Worm (Caenorhabditis elegans) whole organism, dauer: ENCODE measurements around the gene dos-3.

Experiments used
- unc-62 ChIP-seq: sonication (generic microtip); optimal IDR thresholded peaks from 2 replicates; lab custom pipeline; 2017; ENCODE audit warnings: missing biosample characterization, missing genetic modification reagents, missing genetic modification characterization

Gene dos-3

DNA sequence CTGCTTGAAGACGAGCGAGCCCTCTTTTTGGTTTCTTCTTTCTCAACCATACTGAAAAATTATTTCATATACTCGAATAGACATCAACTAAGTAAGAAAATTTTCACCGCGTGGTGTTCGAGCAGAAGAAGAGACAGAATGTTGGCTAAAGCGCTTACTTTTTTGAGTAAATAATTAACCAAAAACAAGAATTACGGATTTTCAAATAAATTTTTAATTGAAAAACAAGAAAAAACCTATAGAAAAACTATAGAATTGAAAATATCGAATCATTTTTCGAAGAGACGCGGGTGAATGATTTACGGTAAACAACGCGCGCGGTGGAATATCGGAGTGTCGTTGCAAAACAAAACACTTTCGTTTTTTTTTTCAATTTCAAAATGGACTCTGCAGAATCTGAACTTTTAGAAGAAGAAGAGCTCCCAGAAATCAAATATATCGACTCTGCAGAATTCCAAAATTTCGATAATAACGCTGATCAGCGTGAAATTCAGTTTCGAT is 14.5 kb upstream of the dos-3 start, which contains the start of the genes rnp-5 and tag-51:
rnp-5 (minus strand) TSS at position 51 of the 501 bp plus-strand sequence.
tag-51 (plus strand) TSS at position 363 of the 501 bp plus-strand sequence.
- TF ChIP-seq unc-62 (GFP tag; lab: Kevin White, UChicago): no peak

ce11 chrIII:853414-853813 is 14.0 kb upstream of the dos-3 start:
- TF ChIP-seq unc-62 (GFP tag; lab: Kevin White, UChicago): no peak

- no peak for TF ChIP-seq unc-62 (GFP tag; lab: Kevin White, UChicago)
These were observed 12.9 kb upstream of the dos-3 start, which contains the start of gene moma-1 for ce11 chrIII:852296-852695. TSS of gene moma-1 (minus strand) at chrIII:852396.

ce11 chrIII:845485-845884 is 6.1 kb upstream of the dos-3 start, which contains the start of gene K02F3.2:
TSS of gene K02F3.2 (plus strand) at chrIII:845841.
- no peak for TF ChIP-seq unc-62 (GFP tag; lab: Kevin White, UChicago)

DNA sequence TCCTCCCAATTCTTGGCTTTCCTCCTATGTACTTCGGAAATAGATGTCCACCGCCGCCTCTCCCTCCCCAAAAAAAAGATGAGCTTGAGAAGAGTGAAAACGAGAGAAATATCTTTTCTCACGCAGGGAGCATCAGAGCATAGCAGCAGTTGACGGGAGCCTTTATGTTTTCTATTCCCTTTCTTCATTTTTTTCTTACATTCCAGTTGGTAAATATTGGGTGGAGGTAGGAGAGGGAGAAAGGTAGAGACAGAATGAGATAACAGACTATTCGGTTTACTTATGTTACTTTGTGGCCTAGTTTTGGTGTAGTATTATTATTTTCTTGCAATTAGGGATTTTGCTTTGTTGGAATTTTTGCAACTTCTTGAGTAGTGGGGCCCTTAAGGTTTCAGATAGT is 5.2 kb upstream of the dos-3 start:
- no peak for TF ChIP-seq unc-62 (GFP tag; lab: Kevin White, UChicago)

DNA sequence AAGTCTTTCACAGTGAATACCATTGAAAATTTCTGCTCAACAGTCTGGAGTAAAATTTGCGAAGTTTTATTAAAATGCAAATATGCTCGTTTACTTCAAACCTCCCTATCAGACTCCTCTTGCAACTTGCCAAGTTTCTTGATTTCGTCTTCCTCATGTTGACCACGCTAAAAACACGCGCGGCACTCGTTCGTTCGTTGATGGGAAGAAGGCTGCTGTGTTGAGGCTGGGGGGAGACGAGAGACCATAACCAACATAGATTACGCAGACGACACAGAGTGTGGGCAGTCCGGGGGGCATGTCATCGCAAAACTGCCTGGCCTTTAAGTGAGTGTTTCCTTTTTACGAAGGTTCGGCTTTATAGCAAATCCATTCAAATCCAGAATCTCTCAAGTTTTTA is 4.6 kb upstream of the dos-3 start:
- TF ChIP-seq unc-62 (GFP tag; lab: Kevin White, UChicago): no peak

DNA sequence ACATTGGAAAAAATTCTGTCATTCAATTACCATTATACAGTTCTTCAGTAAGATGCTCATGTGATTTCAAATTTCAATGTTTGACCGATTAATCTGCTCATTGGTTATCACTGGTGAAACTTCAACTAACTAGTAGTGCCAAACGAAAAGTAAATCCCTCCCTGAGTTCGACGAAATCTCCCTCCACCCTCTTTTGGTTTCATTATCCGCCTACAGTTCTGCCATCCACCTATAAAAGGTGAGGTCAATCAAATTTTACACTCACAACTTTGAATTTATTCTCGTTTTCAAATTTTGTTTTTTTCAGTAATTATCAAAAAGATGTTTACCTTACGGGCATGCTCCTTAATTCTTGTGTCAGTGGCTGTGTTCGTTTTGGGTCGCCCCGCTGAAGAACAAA is 3.2 kb upstream of the dos-3 start, which contains the start of gene far-8:
far-8 (plus strand) TSS at position 301 of the 400 bp plus-strand sequence.
- no peak for TF ChIP-seq unc-62 (GFP tag; lab: Kevin White, UChicago)

- TF ChIP-seq unc-62 (GFP tag; lab: Kevin White, UChicago): no peak
These were observed 1.8 kb upstream of the dos-3 start, which contains the start of gene K02F3.9 for ce11 chrIII:841177-841576. TSS of gene K02F3.9 (minus strand) at chrIII:841366.

ce11 chrIII:835713-836278 is 3.6 kb downstream of the dos-3 start:
- peak; percentile 20 for TF ChIP-seq unc-62 (GFP tag; lab: Kevin White, UChicago)

- TF ChIP-seq unc-62 (GFP tag; lab: Kevin White, UChicago): no peak
These were observed 4.2 kb downstream of the dos-3 start for ce11 chrIII:835208-835607.

- no peak for TF ChIP-seq unc-62 (GFP tag; lab: Kevin White, UChicago)
These were observed 5.0 kb downstream of the dos-3 start for ce11 chrIII:834443-834815.

DNA sequence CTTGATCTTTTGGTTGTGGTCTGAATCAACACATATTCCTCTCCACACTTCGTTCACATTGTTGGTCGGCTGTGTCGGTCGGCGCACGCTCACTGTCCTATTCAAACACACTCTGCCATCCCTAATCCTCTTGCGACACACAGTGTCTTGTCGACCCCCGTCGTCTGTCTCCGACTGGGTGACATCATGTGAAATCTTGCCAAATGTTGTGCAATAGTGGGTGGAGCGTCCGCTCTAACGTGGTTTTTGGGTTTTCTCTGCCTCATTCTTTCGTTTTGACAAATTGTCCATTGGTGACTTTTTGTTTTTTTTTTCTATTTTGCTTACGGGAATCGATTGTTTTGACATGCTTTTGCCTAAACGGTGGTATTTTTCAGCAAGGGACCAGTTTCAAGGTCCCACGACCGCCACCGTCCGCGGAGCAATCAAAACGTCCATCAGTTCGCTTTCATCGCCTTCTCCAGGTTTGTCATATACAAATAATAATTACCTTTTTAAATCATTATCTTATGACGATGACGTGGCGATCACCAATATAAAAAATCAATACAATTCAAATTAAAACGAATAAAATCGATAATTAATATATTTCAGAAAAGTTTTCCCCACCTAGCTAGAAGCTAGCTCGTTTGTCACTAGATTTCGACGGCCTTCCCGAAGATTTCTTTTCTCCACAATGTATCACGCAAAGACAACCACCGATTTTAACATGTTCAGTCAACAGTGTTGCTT is 5.5 kb downstream of the dos-3 start:
- peak; percentile 9 for TF ChIP-seq unc-62 (GFP tag; lab: Kevin White, UChicago)

ce11 chrIII:832855-833504 is 6.4 kb downstream of the dos-3 start, which contains the start of gene zip-2:
TSS of gene zip-2 (plus strand) at chrIII:832982.
- no peak for TF ChIP-seq unc-62 (GFP tag; lab: Kevin White, UChicago)

DNA sequence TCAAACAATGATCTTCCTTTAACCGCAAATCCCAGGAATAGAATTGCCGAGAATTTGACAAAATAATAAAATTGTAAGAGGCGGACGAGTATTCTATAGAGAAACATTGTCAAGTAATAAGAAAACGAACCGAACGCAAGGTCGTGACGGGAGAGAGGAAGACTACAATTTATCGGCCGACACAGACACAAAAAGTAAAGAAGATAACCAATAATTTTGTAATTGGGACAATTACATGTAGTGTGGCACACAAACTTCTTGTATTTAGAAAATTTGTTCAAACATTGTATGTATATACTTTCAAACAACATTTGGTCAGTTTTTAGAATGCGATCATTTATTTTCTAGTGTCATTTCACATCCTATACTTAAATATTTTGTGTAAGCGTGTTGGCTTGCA is 7.4 kb downstream of the dos-3 start, which contains the start of gene ceeh-1:
ceeh-1 (minus strand) TSS at position 317 of the 400 bp plus-strand sequence.
- no peak for TF ChIP-seq unc-62 (GFP tag; lab: Kevin White, UChicago)

DNA sequence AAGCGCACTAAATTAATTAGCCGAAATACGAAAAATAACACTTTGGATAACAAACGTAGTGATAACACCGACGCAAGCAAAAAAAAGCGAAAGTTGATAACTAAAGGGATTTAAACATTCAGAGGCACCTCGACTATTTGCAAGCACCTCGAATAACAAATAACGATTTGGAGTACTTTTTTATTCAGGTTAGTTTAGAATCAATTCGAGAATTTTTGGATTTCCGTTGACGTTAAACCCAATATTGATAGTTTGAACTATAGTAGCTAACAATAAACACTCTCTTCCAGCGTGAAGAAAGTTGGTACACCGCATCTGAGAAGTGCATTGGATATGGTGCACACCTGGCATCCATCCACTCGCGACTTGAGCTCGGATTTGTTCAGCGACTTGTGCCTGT is 14.1 kb downstream of the dos-3 start:
- TF ChIP-seq unc-62 (GFP tag; lab: Kevin White, UChicago): no peak
